Fruit fly (Drosophila melanogaster) whole organism, adult: Measurements from ENCODE around the gene Surf1.

Source experiments
- CG11617 ChIP-seq: fragments of 200-800 bp; sonication (Bioruptor generic); optimal IDR thresholded peaks from 2 replicates; lab custom pipeline; 2017; ENCODE audit warnings: mild to moderate bottlenecking, missing biosample characterization, missing genetic modification reagents, missing genetic modification characterization
- CG12768 ChIP-seq: fragments of 200-800 bp; sonication (Bioruptor generic); optimal IDR thresholded peaks from 2 replicates; lab custom pipeline; 2017; ENCODE audit warnings: missing biosample characterization, missing genetic modification characterization, mild to moderate bottlenecking, moderate library complexity, missing genetic modification reagents
- CG14711 ChIP-seq: fragments of 200-800 bp; sonication (Bioruptor generic); optimal IDR thresholded peaks from 2 replicates; lab custom pipeline; 2018; ENCODE audit warnings: missing biosample characterization, mild to moderate bottlenecking, missing genetic modification characterization, moderate library complexity
- CG1620 ChIP-seq: fragments of 200-800 bp; sonication (Bioruptor generic); optimal IDR thresholded peaks from 2 replicates; lab custom pipeline; 2016; ENCODE audit warnings: missing biosample characterization, missing genetic modification characterization
- CG33017 ChIP-seq: fragments of 200-800 bp; sonication (Bioruptor generic); optimal IDR thresholded peaks from 2 replicates; lab custom pipeline; 2018; ENCODE audit warnings: missing biosample characterization, mild to moderate bottlenecking, missing genetic modification characterization, moderate library complexity
- CG5204 ChIP-seq: fragments of 200-800 bp; sonication (Bioruptor generic); optimal IDR thresholded peaks from 2 replicates; lab custom pipeline; 2016; ENCODE audit warnings: missing biosample characterization, missing genetic modification characterization
- CG7045 ChIP-seq: fragments of 200-800 bp; sonication (Bioruptor generic); optimal IDR thresholded peaks from 2 replicates; lab custom pipeline; 2017; ENCODE audit warnings: missing biosample characterization, mild to moderate bottlenecking, missing genetic modification characterization
- CG7101 ChIP-seq: fragments of 200-800 bp; sonication (Bioruptor generic); optimal IDR thresholded peaks from 2 replicates; lab custom pipeline; 2018; ENCODE audit warnings: missing biosample characterization, mild to moderate bottlenecking, missing genetic modification characterization, moderate library complexity
- Clk ChIP-seq: fragments of 200-800 bp; sonication (Bioruptor generic); optimal IDR thresholded peaks from 2 replicates; lab custom pipeline; 2017; ENCODE audit warnings: missing biosample characterization, missing genetic modification characterization
- Crg-1 ChIP-seq: fragments of 200-800 bp; sonication (Bioruptor generic); optimal IDR thresholded peaks from 2 replicates; lab custom pipeline; 2016; ENCODE audit warnings: missing biosample characterization, missing genetic modification characterization
- Hr96 ChIP-seq: fragments of 200-800 bp; sonication (Bioruptor generic); optimal IDR thresholded peaks from 2 replicates; lab custom pipeline; 2016; ENCODE audit warnings: missing biosample characterization, missing genetic modification characterization
- Mnt ChIP-seq: fragments of 200-800 bp; sonication (Bioruptor generic); optimal IDR thresholded peaks from 2 replicates; lab custom pipeline; 2016; ENCODE audit warnings: missing biosample characterization, mild to moderate bottlenecking, missing genetic modification characterization
- bab1 ChIP-seq: fragments of 200-800 bp; sonication (Bioruptor generic); optimal IDR thresholded peaks from 3 replicates; lab custom pipeline; 2019; ENCODE audit warnings: missing biosample characterization, mild to moderate bottlenecking, missing genetic modification characterization, moderate library complexity
- cic ChIP-seq: fragments of 200-800 bp; sonication (Bioruptor generic); optimal IDR thresholded peaks from 2 replicates; lab custom pipeline; 2017; ENCODE audit warnings: missing biosample characterization, mild to moderate bottlenecking, missing genetic modification characterization, moderate library complexity
- cnc ChIP-seq, 2 experiments: fragments of >200 bp; optimal IDR thresholded peaks; 2 replicates each; lab custom pipeline; 2017
- kay ChIP-seq: fragments of 200-800 bp; sonication (Bioruptor generic); peaks from one replicate; lab custom pipeline; 2016; ENCODE audit warnings: missing biosample characterization, missing genetic modification characterization, borderline replicate concordance
- ovo ChIP-seq: fragments of 200-800 bp; sonication (Bioruptor generic); optimal IDR thresholded peaks from 2 replicates; lab custom pipeline; 2016; ENCODE audit warnings: missing biosample characterization, missing genetic modification characterization
- pad ChIP-seq: fragments of 200-800 bp; sonication (Bioruptor generic); optimal IDR thresholded peaks from 3 replicates; lab custom pipeline; 2017; ENCODE audit warnings: missing biosample characterization, missing genetic modification characterization, mild to moderate bottlenecking, moderate library complexity, missing genetic modification reagents
- tj ChIP-seq: fragments of 200-800 bp; sonication (Bioruptor generic); optimal IDR thresholded peaks from 3 replicates; lab custom pipeline; 2017; ENCODE audit warnings: missing biosample characterization, mild to moderate bottlenecking, missing genetic modification characterization, moderate library complexity
- toe ChIP-seq: fragments of 200-800 bp; sonication (Bioruptor generic); optimal IDR thresholded peaks from 2 replicates; lab custom pipeline; 2016; ENCODE audit warnings: missing biosample characterization, missing genetic modification characterization

Gene Surf1

dm6 chr3L:6957753-6958420 lies at the start of gene Surf1, which contains the start of gene Uqcc1:
Gene Surf1 (plus strand): TSS chr3L:6958346.
Gene Uqcc1 (minus strand): TSS chr3L:6958108.
- TF ChIP-seq cic (GFP tag; lab: Kevin White, UChicago) (no peak), bab1 (GFP tag; lab: Kevin White, UChicago) (peak; percentile 26), CG7101 (tag; lab: Kevin White, UChicago) (no peak), CG14711 (peak; percentile 10), kay (GFP tag; lab: Kevin White, UChicago) (peak; percentile 75), ovo (peak; percentile 3), CG33017 (no peak), tj (GFP tag; lab: Kevin White, UChicago) (no peak), Crg-1 (GFP tag; lab: Kevin White, UChicago) (no peak), Clk (no peak), Mnt (peak; percentile 32), pad (GFP tag; lab: Kevin White, UChicago) (no peak), Hr96 (GFP tag; lab: Kevin White, UChicago) (no peak), cnc (optimal IDR thresholded peaks at IDR 0.05; lab: Kevin White, UChicago) (no peak)

- no peak for TF ChIP-seq CG33017
- no peak for TF ChIP-seq Crg-1 (GFP tag; lab: Kevin White, UChicago)
- no peak for TF ChIP-seq cic (GFP tag; lab: Kevin White, UChicago)
- no peak for TF ChIP-seq bab1 (GFP tag; lab: Kevin White, UChicago)
- no peak for TF ChIP-seq CG5204 (GFP tag; lab: Kevin White, UChicago)
- TF ChIP-seq CG1620 (GFP tag; lab: Kevin White, UChicago): no peak
- no peak for TF ChIP-seq CG12768 (GFP tag; lab: Kevin White, UChicago)
- no peak for TF ChIP-seq CG7101 (tag; lab: Kevin White, UChicago)
- TF ChIP-seq CG7045 (GFP tag; lab: Kevin White, UChicago): no peak
- TF ChIP-seq ovo: no peak
- TF ChIP-seq CG14711: no peak
- no peak for TF ChIP-seq cnc (optimal IDR thresholded peaks at IDR 0.05; lab: Kevin White, UChicago)
- no peak for TF ChIP-seq Hr96 (GFP tag; lab: Kevin White, UChicago)
Observed at dm6 chr3L:6911219-6911618, 46.9 kb upstream of the Surf1 start.

dm6 chr3L:6913823-6914222 lies 44.3 kb upstream of the Surf1 start:
- TF ChIP-seq CG7045 (GFP tag; lab: Kevin White, UChicago): no peak
- TF ChIP-seq cic (GFP tag; lab: Kevin White, UChicago): no peak
- no peak for TF ChIP-seq CG12768 (GFP tag; lab: Kevin White, UChicago)
- TF ChIP-seq Hr96 (GFP tag; lab: Kevin White, UChicago): no peak
- no peak for TF ChIP-seq toe (GFP tag; lab: Kevin White, UChicago)
- TF ChIP-seq CG1620 (GFP tag; lab: Kevin White, UChicago): no peak
- TF ChIP-seq Clk: no peak
- TF ChIP-seq CG5204 (GFP tag; lab: Kevin White, UChicago): no peak
- no peak for TF ChIP-seq CG7101 (tag; lab: Kevin White, UChicago)
- TF ChIP-seq bab1 (GFP tag; lab: Kevin White, UChicago): no peak
- no peak for TF ChIP-seq Mnt
- no peak for TF ChIP-seq Crg-1 (GFP tag; lab: Kevin White, UChicago)
- no peak for TF ChIP-seq CG33017
- TF ChIP-seq pad (GFP tag; lab: Kevin White, UChicago): no peak

- TF ChIP-seq toe (GFP tag; lab: Kevin White, UChicago): no peak
Observed at dm6 chr3L:6914776-6915175, 43.4 kb upstream of the Surf1 start, which contains the start of gene Prat2. Gene Prat2 (minus strand): TSS chr3L:6914876.

- TF ChIP-seq CG14711 (no peak), CG12768 (GFP tag; lab: Kevin White, UChicago) (no peak)
Observed at dm6 chr3L:6919213-6919612, 38.9 kb upstream of the Surf1 start.

- no peak for TF ChIP-seq kay (GFP tag; lab: Kevin White, UChicago)
- no peak for TF ChIP-seq cic (GFP tag; lab: Kevin White, UChicago)
- no peak for TF ChIP-seq Crg-1 (GFP tag; lab: Kevin White, UChicago)
- no peak for TF ChIP-seq CG7045 (GFP tag; lab: Kevin White, UChicago)
Observed at dm6 chr3L:6925843-6926242, 32.3 kb upstream of the Surf1 start.

- TF ChIP-seq CG1620 (GFP tag; lab: Kevin White, UChicago) (no peak), CG14711 (no peak), Clk (no peak)
Observed at dm6 chr3L:6931850-6932249, 26.3 kb upstream of the Surf1 start, which contains the start of gene CG45413. Gene CG45413 (minus strand): TSS chr3L:6931950.

- no peak for TF ChIP-seq CG12768 (GFP tag; lab: Kevin White, UChicago)
- TF ChIP-seq CG11617: peak; percentile 6
Observed at dm6 chr3L:6932626-6933025, 25.5 kb upstream of the Surf1 start, which contains the start of gene CG14820. Gene CG14820 (plus strand): TSS chr3L:6932926.
